Worm (Caenorhabditis elegans) whole organism, L3 larva: ENCODE results near the gene mlt-9.

ENCODE experiments used
- daf-12 ChIP-seq: fragments of 150-350 bp; optimal IDR thresholded peaks from 2 replicates; lab custom pipeline; 2014; ENCODE audit warnings: missing biosample characterization, missing genetic modification reagents, missing genetic modification characterization
- egl-5 ChIP-seq: fragments of 150-350 bp; optimal IDR thresholded peaks from 2 replicates; lab custom pipeline; 2017; ENCODE audit warnings: missing biosample characterization, missing genetic modification reagents, missing genetic modification characterization, inconsistent platforms
- elt-1 ChIP-seq: fragments of 150-350 bp; optimal IDR thresholded peaks from 2 replicates; lab custom pipeline; 2014; ENCODE audit warnings: missing biosample characterization, missing genetic modification characterization
- fkh-10 ChIP-seq: sonication (generic microtip); optimal IDR thresholded peaks from 2 replicates; lab custom pipeline; 2017; ENCODE audit warnings: missing biosample characterization, missing genetic modification reagents, missing genetic modification characterization
- mdl-1 ChIP-seq: fragments of 150-350 bp; optimal IDR thresholded peaks from 2 replicates; lab custom pipeline; 2014; ENCODE audit warnings: missing biosample characterization, missing genetic modification characterization
- nfya-1 ChIP-seq: sonication (generic microtip); optimal IDR thresholded peaks from 2 replicates; lab custom pipeline; 2017; ENCODE audit warnings: missing genetic modification characterization, mild to moderate bottlenecking, missing compliant biosample characterization, antibody characterized with exemption, moderate library complexity; ENCODE audit not compliant: insufficient read depth
- nhr-25 ChIP-seq: sonication (generic microtip); optimal IDR thresholded peaks from 2 replicates; lab custom pipeline; 2017; ENCODE audit warnings: missing biosample characterization, missing genetic modification characterization
- nhr-28 ChIP-seq: fragments of 150-350 bp; optimal IDR thresholded peaks from 2 replicates; lab custom pipeline; 2014; ENCODE audit warnings: missing biosample characterization, missing genetic modification characterization
- nhr-76 ChIP-seq: fragments of 150-350 bp; sonication (generic microtip); optimal IDR thresholded peaks from 5 replicates; lab custom pipeline; 2014; ENCODE audit warnings: missing biosample characterization, missing genetic modification characterization
- pha-4 ChIP-seq: fragments of 150-350 bp; optimal IDR thresholded peaks from 2 replicates; lab custom pipeline; 2014; ENCODE audit warnings: missing biosample characterization, missing genetic modification reagents, missing genetic modification characterization
- skn-1 ChIP-seq: fragments of 150-350 bp; optimal IDR thresholded peaks from 2 replicates; lab custom pipeline; 2014; ENCODE audit warnings: missing biosample characterization, missing genetic modification characterization
- unc-39 ChIP-seq: sonication (generic microtip); optimal IDR thresholded peaks from 4 replicates; lab custom pipeline; 2017; ENCODE audit warnings: missing biosample characterization, missing genetic modification characterization
- zag-1 ChIP-seq: fragments of 150-350 bp; optimal IDR thresholded peaks from 2 replicates; lab custom pipeline; 2014; ENCODE audit warnings: missing biosample characterization, missing genetic modification characterization

DNA sequence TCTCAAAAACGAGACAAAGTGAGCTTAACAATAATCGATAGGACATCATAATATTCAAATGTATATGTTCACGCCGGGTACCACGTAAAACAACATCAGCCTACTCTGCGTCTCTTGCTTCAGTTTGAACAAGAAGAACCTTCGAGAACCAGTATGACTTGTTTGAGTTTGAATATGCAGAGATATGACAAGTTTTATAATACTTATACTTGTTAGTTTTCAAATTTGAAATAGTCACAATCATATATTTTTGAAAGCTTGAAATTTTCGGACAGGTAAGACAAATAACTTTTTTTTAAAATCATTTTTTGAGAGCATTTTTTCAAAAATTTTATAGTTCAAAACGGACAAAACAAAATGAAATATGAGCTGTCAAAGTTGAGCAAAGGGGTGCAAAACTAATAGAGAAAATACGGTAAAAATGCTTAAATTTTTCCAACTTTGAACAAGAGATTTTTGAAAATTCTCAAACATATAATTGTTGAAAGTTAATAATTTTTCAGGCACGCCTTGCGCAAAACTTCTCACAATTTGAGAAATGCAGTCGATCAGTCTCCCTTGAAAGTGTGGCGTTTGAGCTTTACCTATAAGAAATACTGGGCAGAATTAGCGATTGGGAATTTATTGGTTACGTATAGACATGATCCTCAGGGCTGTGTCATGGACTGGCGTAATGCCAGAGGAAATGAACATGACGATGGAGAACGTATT is 54.2 kb downstream of the mlt-9 start, which contains the start of gene H03G16.1:
- TF ChIP-seq nhr-76 (tag; lab: Kevin White, UChicago) (no peak), unc-39 (tag; lab: Kevin White, UChicago) (no peak), pha-4 (tag; lab: Kevin White, UChicago) (no peak), elt-1 (tag; lab: Kevin White, UChicago) (no peak), skn-1 (no peak), zag-1 (tag; lab: Kevin White, UChicago) (no peak), nhr-25 (tag; lab: Kevin White, UChicago) (no peak), daf-12 (tag; lab: Kevin White, UChicago) (no peak), mdl-1 (no peak), fkh-10 (GFP tag; lab: Kevin White, UChicago) (no peak), egl-5 (no peak), nfya-1 (tag; lab: Kevin White, UChicago) (no peak), nhr-28 (tag; lab: Kevin White, UChicago) (no peak)
